Worm (Caenorhabditis elegans) whole organism, young adult: Measurements from ENCODE around the gene sel-13.

Source experiments
- D2030.7 ChIP-seq: fragments of 200-800 bp; sonication (Bioruptor generic); IDR thresholded peaks from 2 replicates; pipeline ENCODE4 v1.3.6; 2022; ENCODE audit warnings: missing genetic modification reagents, missing genetic modification characterization, missing compliant biosample characterization
- K12H6.12 ChIP-seq: fragments of 200-800 bp; sonication (Bioruptor generic); optimal IDR thresholded peaks from 2 replicates; lab custom pipeline; 2018; ENCODE audit warnings: mild to moderate bottlenecking, missing genetic modification characterization, missing compliant biosample characterization
- efl-1 ChIP-seq: fragments of 150-350 bp; optimal IDR thresholded peaks from 2 replicates; lab custom pipeline; 2014; ENCODE audit warnings: missing biosample characterization, missing genetic modification reagents, missing genetic modification characterization
- hlh-26 ChIP-seq: fragments of 200-800 bp; sonication (Bioruptor generic); conservative IDR thresholded peaks from 2 replicates; pipeline ENCODE4 v1.3.6; 2022; ENCODE audit warnings: missing genetic modification reagents, missing genetic modification characterization, missing compliant biosample characterization
- lin-35 ChIP-seq, 3 experiments: fragments of 150-350 bp in 2 of 3; sonication (generic microtip) in 1 of 3; optimal IDR thresholded peaks; 2 replicates each; lab custom pipeline; 2014 to 2018; ENCODE audit warnings: missing biosample characterization in 3 of 3, missing genetic modification characterization in 3 of 3, missing genetic modification reagents in 3 of 3
- lir-1 ChIP-seq: fragments of 200-800 bp; sonication (Bioruptor generic); conservative IDR thresholded peaks from 2 replicates; pipeline ENCODE4 v1.3.6; 2022; ENCODE audit warnings: missing genetic modification reagents, missing genetic modification characterization, missing compliant biosample characterization
- mes-4 ChIP-seq: sonication (generic microtip); optimal IDR thresholded peaks from 2 replicates; lab custom pipeline; 2016; ENCODE audit warnings: missing genotype, missing genetic modification characterization, missing compliant biosample characterization
- nfya-1 ChIP-seq: sonication (generic microtip); optimal IDR thresholded peaks from 2 replicates; lab custom pipeline; 2017; ENCODE audit warnings: antibody characterized with exemption, missing compliant biosample characterization, missing genetic modification characterization, borderline replicate concordance; ENCODE audit not compliant: insufficient read depth
- snpc-1.1 ChIP-seq: sonication (generic microtip); optimal IDR thresholded peaks from 2 replicates; lab custom pipeline; 2017; ENCODE audit warnings: missing genetic modification characterization, mild to moderate bottlenecking, missing compliant biosample characterization, antibody characterized with exemption, moderate library complexity, missing genotype, missing genetic modification reagents; ENCODE audit not compliant: insufficient read depth
- unc-130 ChIP-seq: sonication (generic microtip); optimal IDR thresholded peaks from 2 replicates; lab custom pipeline; 2016; ENCODE audit warnings: missing genetic modification reagents, missing genetic modification characterization, missing compliant biosample characterization
- unc-62 ChIP-seq: fragments of 150-350 bp; optimal IDR thresholded peaks from 2 replicates; lab custom pipeline; 2014; ENCODE audit warnings: missing biosample characterization, missing genetic modification reagents, missing genetic modification characterization
- zim-3 ChIP-seq: sonication (generic microtip); optimal IDR thresholded peaks from 2 replicates; lab custom pipeline; 2017; ENCODE audit warnings: mild to moderate bottlenecking, missing genetic modification characterization, moderate library complexity, missing compliant biosample characterization
- ztf-28 ChIP-seq: fragments of 200-800 bp; sonication (Bioruptor generic); IDR thresholded peaks from 2 replicates; pipeline ENCODE4 v1.3.6; 2022; ENCODE audit warnings: missing genetic modification reagents, missing genetic modification characterization, missing compliant biosample characterization

- TF ChIP-seq nfya-1, result no peak
- TF ChIP-seq lin-35 (GFP tag; optimal IDR thresholded peaks at IDR 0.05; lab: Kevin White, UChicago), result no peak
- no peak for TF ChIP-seq K12H6.12 (tag; lab: Kevin White, UChicago)
- TF ChIP-seq unc-62, result no peak
- TF ChIP-seq snpc-1.1, result no peak
- no peak for TF ChIP-seq ztf-28 (GFP tag; lab: Robert Waterston, UW)
- no peak for TF ChIP-seq mes-4 (tag; lab: Kevin White, UChicago)
- no peak for TF ChIP-seq unc-130 (GFP tag; lab: Kevin White, UChicago)
- TF ChIP-seq efl-1, result no peak
- no peak for TF ChIP-seq hlh-26
- TF ChIP-seq D2030.7 (GFP tag; lab: Robert Waterston, UW), result no peak
- no peak for TF ChIP-seq zim-3
- no peak for TF ChIP-seq lir-1 (GFP tag; lab: Robert Waterston, UW)
These were observed 2.2 kb downstream of the sel-13 start, which contains the start of gene dnj-18 for ce11 chrIII:4697819-4698218.
